Fruit fly (Drosophila melanogaster) whole organism, embryonic: ENCODE data around the gene Spc105R.

Experiments used
- B-H1 ChIP-seq: fragments of 200-800 bp; sonication (Bioruptor generic); IDR thresholded peaks from 3 replicates; pipeline ENCODE4 v1.3.6; 2022; ENCODE audit warnings: missing biosample characterization, missing genetic modification characterization
- Blimp-1 ChIP-seq: fragments of 200-800 bp; sonication (Bioruptor generic); optimal IDR thresholded peaks from 3 replicates; lab custom pipeline; 2018; ENCODE audit warnings: missing biosample characterization, missing genetic modification characterization, mild to moderate bottlenecking, moderate library complexity, missing genetic modification reagents
- BtbVII ChIP-seq: fragments of 200-800 bp; sonication (Bioruptor generic); optimal IDR thresholded peaks from 3 replicates; lab custom pipeline; 2017; ENCODE audit warnings: missing biosample characterization, mild to moderate bottlenecking, missing genetic modification characterization
- CG10366 ChIP-seq: fragments of 200-800 bp; sonication (Bioruptor generic); IDR thresholded peaks from 2 replicates; pipeline ENCODE4 v1.3.6; 2022; ENCODE audit warnings: missing biosample characterization, missing genetic modification characterization
- CG12942 ChIP-seq: fragments of 200-800 bp; sonication (Bioruptor generic); optimal IDR thresholded peaks from 3 replicates; lab custom pipeline; 2016; ENCODE audit warnings: missing biosample characterization, missing genetic modification characterization
- CG13424 ChIP-seq: fragments of 200-800 bp; sonication (Bioruptor generic); optimal IDR thresholded peaks from 2 replicates; lab custom pipeline; 2019; ENCODE audit warnings: missing biosample characterization, mild to moderate bottlenecking, missing genetic modification characterization, moderate library complexity
- CG15479 ChIP-seq: fragments of 200-800 bp; sonication (Bioruptor generic); optimal IDR thresholded peaks from 3 replicates; lab custom pipeline; 2019; ENCODE audit warnings: missing biosample characterization, mild to moderate bottlenecking, missing genetic modification characterization, moderate library complexity
- CG18262 ChIP-seq: fragments of 200-800 bp; optimal IDR thresholded peaks from 3 replicates; lab custom pipeline; 2019; ENCODE audit warnings: missing biosample characterization, mild to moderate bottlenecking, missing genetic modification characterization, moderate library complexity
- CG18619 ChIP-seq: fragments of 200-800 bp; sonication (Bioruptor generic); optimal IDR thresholded peaks from 3 replicates; lab custom pipeline; 2017; ENCODE audit warnings: missing biosample characterization, mild to moderate bottlenecking, missing genetic modification characterization
- CG2120 ChIP-seq: fragments of 200-800 bp; sonication (Bioruptor generic); optimal IDR thresholded peaks from 3 replicates; lab custom pipeline; 2016; ENCODE audit warnings: missing biosample characterization, missing genetic modification characterization
- CG30403 ChIP-seq: fragments of 200-800 bp; sonication (Bioruptor generic); optimal IDR thresholded peaks from 3 replicates; lab custom pipeline; 2016; ENCODE audit warnings: missing biosample characterization, missing genetic modification characterization
- CG5245 ChIP-seq: fragments of 200-800 bp; sonication (Bioruptor generic); optimal IDR thresholded peaks from 3 replicates; lab custom pipeline; 2016; ENCODE audit warnings: missing biosample characterization, missing genetic modification characterization
- CG9817 ChIP-seq: fragments of 200-800 bp; sonication (Bioruptor generic); optimal IDR thresholded peaks from 2 replicates; lab custom pipeline; 2018; ENCODE audit warnings: missing biosample characterization, mild to moderate bottlenecking, missing genetic modification characterization, moderate library complexity
- D19B ChIP-seq: fragments of 200-800 bp; sonication (Bioruptor generic); optimal IDR thresholded peaks from 2 replicates; lab custom pipeline; 2017; ENCODE audit warnings: missing biosample characterization, mild to moderate bottlenecking, missing genetic modification characterization
- Doc2 ChIP-seq: fragments of 200-800 bp; sonication (Bioruptor generic); IDR thresholded peaks from 2 replicates; pipeline ENCODE4 v1.3.6; 2022; ENCODE audit warnings: missing biosample characterization, missing genetic modification characterization
- Fer3 ChIP-seq: fragments of 200-800 bp; sonication (Bioruptor generic); optimal IDR thresholded peaks from 2 replicates; lab custom pipeline; 2018; ENCODE audit warnings: missing biosample characterization, mild to moderate bottlenecking, missing genetic modification characterization, moderate library complexity
- Gug ChIP-seq: fragments of 200-800 bp; sonication (Bioruptor generic); IDR thresholded peaks from 4 replicates; pipeline ENCODE4 v1.3.6; 2022; ENCODE audit warnings: missing biosample characterization, missing genetic modification characterization
- HLH54F ChIP-seq: fragments of 200-800 bp; sonication (Bioruptor generic); optimal IDR thresholded peaks from 3 replicates; lab custom pipeline; 2016; ENCODE audit warnings: missing biosample characterization, missing genetic modification characterization
- Hmx ChIP-seq: fragments of 200-800 bp; sonication (Bioruptor generic); optimal IDR thresholded peaks from 2 replicates; lab custom pipeline; 2016; ENCODE audit warnings: missing biosample characterization, missing genetic modification characterization
- Hr78 ChIP-seq, 2 experiments: fragments of 200-800 bp in 1 of 2; fragments of >200 bp in 1 of 2; sonication (Bioruptor generic) in 1 of 2; optimal IDR thresholded peaks; 2 replicates each; lab custom pipeline; 2017 to 2019; ENCODE audit warnings: missing biosample characterization in 2 of 2, missing genetic modification characterization in 2 of 2, mild to moderate bottlenecking in 1 of 2, moderate library complexity in 1 of 2
- Hsf ChIP-seq: fragments of 200-800 bp; sonication (Bioruptor generic); optimal IDR thresholded peaks from 3 replicates; lab custom pipeline; 2016; ENCODE audit warnings: missing biosample characterization, missing genetic modification characterization
- Ptx1 ChIP-seq: fragments of 200-800 bp; sonication (Bioruptor generic); IDR thresholded peaks from 2 replicates; pipeline ENCODE4 v1.3.6; 2022; ENCODE audit warnings: missing biosample characterization, missing genetic modification characterization
- Stat92E ChIP-seq, 3 experiments: fragments of >200 bp in 2 of 3; fragments of 200-800 bp in 1 of 3; sonication (Bioruptor generic) in 1 of 3; optimal IDR thresholded peaks; 2 replicates each; lab custom pipeline; 2017 to 2019; ENCODE audit warnings: missing biosample characterization in 3 of 3, missing genetic modification characterization in 3 of 3, mild to moderate bottlenecking in 1 of 3, moderate library complexity in 1 of 3
- Trl ChIP-seq, 3 experiments: fragments of >200 bp in 2 of 3; fragments of 200-800 bp in 1 of 3; sonication (Bioruptor generic) in 1 of 3; optimal IDR thresholded peaks; 2 replicates in 1 of 3; 3 replicates in 2 of 3; lab custom pipeline; 2016 to 2017; ENCODE audit warnings: missing biosample characterization in 1 of 3, missing genetic modification characterization in 1 of 3
- amos ChIP-seq: fragments of 200-800 bp; sonication (Bioruptor generic); IDR thresholded peaks from 2 replicates; pipeline ENCODE4 v1.3.6; 2022; ENCODE audit warnings: missing biosample characterization, missing genetic modification characterization; ENCODE audit not compliant: partially characterized antibody
- gem ChIP-seq: fragments of 200-800 bp; sonication (Bioruptor generic); optimal IDR thresholded peaks from 2 replicates; lab custom pipeline; 2019; ENCODE audit warnings: missing biosample characterization, mild to moderate bottlenecking, missing genetic modification characterization, moderate library complexity
- inv ChIP-seq: fragments of 200-800 bp; sonication (Bioruptor generic); IDR thresholded peaks from 2 replicates; pipeline ENCODE4 v1.3.6; 2022; ENCODE audit warnings: missing biosample characterization, missing genetic modification characterization; ENCODE audit not compliant: partially characterized antibody
- lilli ChIP-seq: fragments of 200-800 bp; sonication (Bioruptor generic); optimal IDR thresholded peaks from 3 replicates; lab custom pipeline; 2016; ENCODE audit warnings: missing biosample characterization, missing genetic modification characterization
- lola ChIP-seq, 3 experiments: fragments of >200 bp in 2 of 3; fragments of 200-800 bp in 1 of 3; sonication (Bioruptor generic) in 1 of 3; optimal IDR thresholded peaks; 2 replicates each; lab custom pipeline; 2017 to 2019; ENCODE audit warnings: missing biosample characterization in 3 of 3, missing genetic modification characterization in 3 of 3, mild to moderate bottlenecking in 1 of 3, moderate library complexity in 1 of 3
- nerfin-2 ChIP-seq: fragments of 200-800 bp; sonication (Bioruptor generic); IDR thresholded peaks from 2 replicates; pipeline ENCODE4 v1.3.6; 2022; ENCODE audit warnings: missing biosample characterization, missing genetic modification characterization; ENCODE audit not compliant: partially characterized antibody
- pan ChIP-seq, 4 experiments: fragments of >200 bp in 3 of 4; fragments of 200-800 bp in 1 of 4; sonication (Bioruptor generic) in 1 of 4; optimal IDR thresholded peaks in 3 of 4; IDR thresholded peaks in 1 of 4; 2 replicates each; pipeline versions ENCODE4 v1.3.6 to Lab custom; 2017 to 2022; ENCODE audit warnings: missing biosample characterization in 2 of 4, missing genetic modification characterization in 2 of 4, mixed read lengths in 1 of 4
- prd ChIP-seq, 3 experiments: fragments of >200 bp in 2 of 3; fragments of 200-800 bp in 1 of 3; sonication (Bioruptor generic) in 1 of 3; optimal IDR thresholded peaks in 2 of 3; IDR thresholded peaks in 1 of 3; 2 replicates in 2 of 3; 3 replicates in 1 of 3; pipeline versions ENCODE4 v1.3.6 to Lab custom; 2017 to 2022; ENCODE audit warnings: missing biosample characterization in 1 of 3, missing genetic modification characterization in 1 of 3
- seq ChIP-seq: fragments of 200-800 bp; sonication (Bioruptor generic); IDR thresholded peaks from 2 replicates; pipeline ENCODE4 v1.3.6; 2022; ENCODE audit warnings: missing biosample characterization, missing genetic modification characterization
- slbo ChIP-seq: fragments of 200-800 bp; sonication (Bioruptor generic); IDR thresholded peaks from 2 replicates; pipeline ENCODE4 v1.3.6; 2022; ENCODE audit warnings: missing biosample characterization, missing genetic modification characterization
- tna ChIP-seq: fragments of 200-800 bp; sonication (Bioruptor generic); IDR thresholded peaks from 2 replicates; pipeline ENCODE4 v1.3.6; 2022; ENCODE audit warnings: missing biosample characterization, missing genetic modification characterization; ENCODE audit not compliant: partially characterized antibody

The Spc105R gene

DNA sequence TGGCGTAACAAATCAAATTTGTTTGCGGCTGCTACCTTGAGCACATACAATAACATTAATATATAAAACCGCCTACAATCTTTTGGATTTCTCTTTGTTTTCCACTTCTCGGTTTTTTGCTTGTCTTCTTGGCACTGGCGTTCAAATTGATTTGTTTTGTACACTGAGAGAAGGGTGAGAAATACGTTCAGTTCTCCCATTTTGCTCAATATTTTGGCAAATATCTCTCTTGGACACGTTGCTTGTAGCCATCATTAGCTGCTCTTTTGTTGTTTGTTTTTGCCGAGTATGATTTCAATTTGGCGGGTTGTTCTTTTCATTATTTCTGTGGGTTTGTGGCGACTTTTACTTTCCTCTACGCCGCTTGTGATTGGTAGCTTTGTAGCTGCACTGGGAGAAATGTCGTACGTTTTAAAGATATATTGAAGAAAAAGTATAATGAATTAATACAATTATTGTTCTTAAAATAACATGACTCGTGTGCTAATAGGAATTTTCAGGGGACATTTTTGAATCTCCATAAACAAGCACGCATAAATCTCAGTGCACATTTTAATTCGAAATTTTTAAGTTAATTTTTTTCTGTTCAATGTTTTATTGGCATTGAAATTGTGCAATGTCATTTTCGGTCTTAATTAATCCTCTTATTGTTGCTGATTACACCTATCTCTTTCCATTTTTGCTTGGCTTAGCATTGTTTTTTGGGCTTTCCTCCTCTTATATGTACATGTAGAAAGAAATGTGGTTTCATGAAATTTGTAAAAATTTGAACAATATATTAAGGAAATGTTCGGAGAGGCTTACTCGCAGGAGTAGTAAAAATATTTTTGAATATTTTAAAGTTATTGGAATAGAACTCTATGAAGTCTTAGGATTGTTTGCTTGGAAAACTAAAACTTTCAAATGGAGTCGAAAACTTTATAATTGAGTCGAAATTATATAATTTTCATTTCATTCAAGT lies 27.0 kb downstream of the Spc105R start (continued):
- TF ChIP-seq Hsf (GFP tag; lab: Kevin White, UChicago) (peak; percentile 15), HLH54F (GFP tag; lab: Kevin White, UChicago) (no peak), lola (GFP tag; optimal IDR thresholded peaks at IDR 0.05; lab: Kevin White, UChicago) (no peak), CG18262 (tag; lab: Kevin White, UChicago) (no peak), tna (GFP tag; lab: Robert Waterston, UW) (no peak), gem (peak; percentile 47), D19B (GFP tag; lab: Kevin White, UChicago) (peak; percentile 24), CG9817 (tag; lab: Kevin White, UChicago) (peak; percentile 45), prd (optimal IDR thresholded peaks at IDR 0.05; lab: Kevin White, UChicago) (no peak), prd (GFP tag; IDR thresholded peaks at IDR 0.05; lab: Robert Waterston, UW) (no peak), CG12942 (GFP tag; lab: Kevin White, UChicago) (no peak), Fer3 (tag; lab: Kevin White, UChicago) (peak; percentile 20), nerfin-2 (no peak), Hr78 (GFP tag; optimal IDR thresholded peaks at IDR 0.05; lab: Kevin White, UChicago) (no peak), amos (no peak), slbo (peak; percentile 76), pan (optimal IDR thresholded peaks at IDR 0.05; lab: Kevin White, UChicago) (no peak), pan (GFP tag; optimal IDR thresholded peaks at IDR 0.05 in 1 of 2, IDR thresholded peaks at IDR 0.05 in 1 of 2) (peak in 1 of 2 experiments; percentile 61), lilli (GFP tag; lab: Kevin White, UChicago) (peak; percentile 51), CG2120 (GFP tag; lab: Kevin White, UChicago) (peak; percentile 65), BtbVII (GFP tag; lab: Kevin White, UChicago) (no peak), seq (GFP tag; lab: Robert Waterston, UW) (peak; percentile 26; the same call in 1 of the 2 replicates), Blimp-1 (GFP tag; lab: Kevin White, UChicago) (peak; percentile 10), CG18619 (peak; percentile 18), CG30403 (peak; percentile 61), B-H1 (peak; percentile 30; the same call in 1 of the 3 replicates), Stat92E (GFP tag; optimal IDR thresholded peaks at IDR 0.05; lab: Kevin White, UChicago) (no peak), Ptx1 (GFP tag; lab: Robert Waterston, UW) (peak; percentile 65; the same call in 1 of the 2 replicates), Gug (GFP tag; lab: Robert Waterston, UW) (peak; percentile 36; the same call in 1 of the 4 replicates), CG10366 (GFP tag; lab: Robert Waterston, UW) (no peak), Trl (optimal IDR thresholded peaks at IDR 0.05; lab: Kevin White, UChicago) (peak in 1 of 2 experiments; percentile 52), Trl (GFP tag; optimal IDR thresholded peaks at IDR 0.05; lab: Kevin White, UChicago) (no peak), CG5245 (GFP tag; lab: Kevin White, UChicago) (no peak), CG13424 (tag; lab: Kevin White, UChicago) (no peak), CG15479 (GFP tag; lab: Kevin White, UChicago) (no peak), inv (GFP tag; lab: Robert Waterston, UW) (no peak), Hmx (GFP tag; lab: Kevin White, UChicago) (no peak), Doc2 (GFP tag; lab: Robert Waterston, UW) (no peak)
